Fruit fly (Drosophila melanogaster) whole organism, embryonic: ENCODE measurements around the gene Cep97.

Experiments
- ATbp ChIP-seq: fragments of 200-800 bp; sonication (Bioruptor generic); optimal IDR thresholded peaks from 2 replicates; lab custom pipeline; 2017; ENCODE audit warnings: missing biosample characterization, mild to moderate bottlenecking, missing genetic modification characterization, missing genetic modification reagents
- Bdp1 ChIP-seq: fragments of 200-800 bp; sonication (Bioruptor generic); optimal IDR thresholded peaks from 3 replicates; lab custom pipeline; 2016; ENCODE audit warnings: missing biosample characterization, missing genetic modification characterization
- Bgb ChIP-seq: fragments of 200-800 bp; sonication (Bioruptor generic); IDR thresholded peaks from 2 replicates; pipeline ENCODE4 v1.3.6; 2022; ENCODE audit warnings: missing biosample characterization, missing genetic modification characterization; ENCODE audit not compliant: partially characterized antibody
- Blimp-1 ChIP-seq: fragments of 200-800 bp; sonication (Bioruptor generic); optimal IDR thresholded peaks from 3 replicates; lab custom pipeline; 2018; ENCODE audit warnings: missing biosample characterization, missing genetic modification characterization, mild to moderate bottlenecking, moderate library complexity, missing genetic modification reagents
- CG10979 ChIP-seq: fragments of 200-800 bp; sonication (Bioruptor generic); optimal IDR thresholded peaks from 2 replicates; lab custom pipeline; 2018; ENCODE audit warnings: missing biosample characterization, mild to moderate bottlenecking, missing genetic modification characterization, moderate library complexity
- CG12236 ChIP-seq: fragments of 200-800 bp; sonication (Bioruptor generic); optimal IDR thresholded peaks from 2 replicates; lab custom pipeline; 2016; ENCODE audit warnings: missing biosample characterization, missing genetic modification characterization
- CG12744 ChIP-seq: fragments of 200-800 bp; sonication (Bioruptor generic); optimal IDR thresholded peaks from 2 replicates; lab custom pipeline; 2016; ENCODE audit warnings: missing biosample characterization, missing genetic modification characterization
- CG13287 ChIP-seq: fragments of 200-800 bp; sonication (Bioruptor generic); IDR thresholded peaks from 2 replicates; pipeline ENCODE4 v1.3.6; 2022; ENCODE audit warnings: missing biosample characterization, missing genetic modification characterization; ENCODE audit not compliant: partially characterized antibody
- CG1603 ChIP-seq: fragments of 200-800 bp; sonication (Bioruptor generic); optimal IDR thresholded peaks from 2 replicates; lab custom pipeline; 2019; ENCODE audit warnings: missing biosample characterization, mild to moderate bottlenecking, missing genetic modification characterization, moderate library complexity
- CG17328 ChIP-seq: fragments of 200-800 bp; sonication (Bioruptor generic); IDR thresholded peaks from 2 replicates; pipeline ENCODE4 v1.3.6; 2022; ENCODE audit warnings: missing biosample characterization, missing genetic modification characterization
- CG17612 ChIP-seq: fragments of 200-800 bp; sonication (Bioruptor generic); IDR thresholded peaks from 2 replicates; pipeline ENCODE4 v1.3.6; 2022; ENCODE audit warnings: missing biosample characterization, missing genetic modification characterization
- CG31224 ChIP-seq: fragments of 200-800 bp; sonication (Bioruptor generic); IDR thresholded peaks from 2 replicates; pipeline ENCODE4 v1.3.6; 2022; ENCODE audit warnings: missing biosample characterization, missing genetic modification characterization
- CG31365 ChIP-seq: fragments of 200-800 bp; sonication (Bioruptor generic); optimal IDR thresholded peaks from 2 replicates; lab custom pipeline; 2018; ENCODE audit warnings: missing biosample characterization, mild to moderate bottlenecking, missing genetic modification characterization
- CG3163 ChIP-seq: fragments of 200-800 bp; sonication (Bioruptor generic); optimal IDR thresholded peaks from 3 replicates; lab custom pipeline; 2016; ENCODE audit warnings: missing biosample characterization, missing genetic modification characterization
- CG32767 ChIP-seq: fragments of 200-800 bp; sonication (Bioruptor generic); IDR thresholded peaks from 2 replicates; pipeline ENCODE4 v1.3.6; 2022; ENCODE audit warnings: missing biosample characterization, missing genetic modification characterization
- CG3281 ChIP-seq: fragments of 200-800 bp; sonication (Bioruptor generic); optimal IDR thresholded peaks from 3 replicates; lab custom pipeline; 2017; ENCODE audit warnings: missing biosample characterization, mild to moderate bottlenecking, missing genetic modification characterization
- CG34224 ChIP-seq: fragments of 200-800 bp; sonication (Bioruptor generic); IDR thresholded peaks from 3 replicates; pipeline ENCODE4 v1.3.6; 2022; ENCODE audit warnings: missing biosample characterization, missing genetic modification characterization; ENCODE audit not compliant: partially characterized antibody
- CG34376 ChIP-seq: fragments of 200-800 bp; sonication (Bioruptor generic); optimal IDR thresholded peaks from 2 replicates; lab custom pipeline; 2018; ENCODE audit warnings: missing biosample characterization, mild to moderate bottlenecking, missing genetic modification characterization
- CG4820 ChIP-seq: fragments of 200-800 bp; sonication (Bioruptor generic); optimal IDR thresholded peaks from 3 replicates; lab custom pipeline; 2016; ENCODE audit warnings: missing biosample characterization, missing genetic modification characterization
- CG8765 ChIP-seq: fragments of 200-800 bp; sonication (Bioruptor generic); IDR thresholded peaks from 2 replicates; pipeline ENCODE4 v1.3.6; 2022; ENCODE audit warnings: missing biosample characterization, missing genetic modification characterization
- CG8944 ChIP-seq: fragments of 200-800 bp; sonication (Bioruptor generic); optimal IDR thresholded peaks from 3 replicates; lab custom pipeline; 2016; ENCODE audit warnings: missing biosample characterization, missing genetic modification characterization
- CG9817 ChIP-seq: fragments of 200-800 bp; sonication (Bioruptor generic); optimal IDR thresholded peaks from 2 replicates; lab custom pipeline; 2018; ENCODE audit warnings: missing biosample characterization, mild to moderate bottlenecking, missing genetic modification characterization, moderate library complexity
- CTCF ChIP-seq: fragments of 200-800 bp; sonication (Bioruptor generic); optimal IDR thresholded peaks from 2 replicates; lab custom pipeline; 2017; ENCODE audit warnings: missing biosample characterization, mild to moderate bottlenecking, missing genetic modification characterization, moderate library complexity
- CrebB ChIP-seq: fragments of 200-800 bp; sonication (Bioruptor generic); optimal IDR thresholded peaks from 3 replicates; lab custom pipeline; 2018; ENCODE audit warnings: missing biosample characterization, mild to moderate bottlenecking, missing genetic modification characterization
- Ets97D ChIP-seq: fragments of 200-800 bp; sonication (Bioruptor generic); optimal IDR thresholded peaks from 3 replicates; lab custom pipeline; 2016; ENCODE audit warnings: missing biosample characterization, missing genetic modification characterization
- GATAe ChIP-seq: fragments of 200-800 bp; sonication (Bioruptor generic); conservative IDR thresholded peaks from 2 replicates; pipeline ENCODE4 v1.3.6; 2022; ENCODE audit warnings: missing biosample characterization, missing genetic modification characterization
- Hr78 ChIP-seq, 2 experiments: fragments of 200-800 bp in 1 of 2; fragments of >200 bp in 1 of 2; sonication (Bioruptor generic) in 1 of 2; optimal IDR thresholded peaks; 2 replicates each; lab custom pipeline; 2017 to 2019; ENCODE audit warnings: missing biosample characterization in 2 of 2, missing genetic modification characterization in 2 of 2, mild to moderate bottlenecking in 1 of 2, moderate library complexity in 1 of 2
- Kr ChIP-seq: fragments of 200-800 bp; sonication (Bioruptor generic); optimal IDR thresholded peaks from 2 replicates; lab custom pipeline; 2017; ENCODE audit warnings: missing biosample characterization, mild to moderate bottlenecking, missing genetic modification characterization
- Lim3 ChIP-seq: fragments of 200-800 bp; sonication (Bioruptor generic); IDR thresholded peaks from 2 replicates; pipeline ENCODE4 v1.3.6; 2022; ENCODE audit warnings: missing biosample characterization, missing genetic modification characterization
- Max ChIP-seq: fragments of 200-800 bp; sonication (Bioruptor generic); optimal IDR thresholded peaks from 2 replicates; lab custom pipeline; 2016; ENCODE audit warnings: missing biosample characterization, mild to moderate bottlenecking, missing genetic modification characterization
- Myb ChIP-seq: fragments of 200-800 bp; sonication (Bioruptor generic); optimal IDR thresholded peaks from 2 replicates; lab custom pipeline; 2016; ENCODE audit warnings: missing biosample characterization, missing genetic modification characterization
- Sin3A ChIP-seq: fragments of >200 bp; optimal IDR thresholded peaks from 2 replicates; lab custom pipeline; 2018
- Sry-β ChIP-seq: fragments of 200-800 bp; sonication (Bioruptor generic); optimal IDR thresholded peaks from 2 replicates; lab custom pipeline; 2018; ENCODE audit warnings: missing biosample characterization, mild to moderate bottlenecking, missing genetic modification characterization, moderate library complexity
- Tbp ChIP-seq: fragments of >200 bp; optimal IDR thresholded peaks from 2 replicates; lab custom pipeline; 2018; ENCODE audit warnings: missing biosample characterization, missing genetic modification characterization
- Xbp1 ChIP-seq: fragments of 200-800 bp; sonication (Bioruptor generic); optimal IDR thresholded peaks from 3 replicates; lab custom pipeline; 2016; ENCODE audit warnings: missing biosample characterization, mild to moderate bottlenecking, missing genetic modification characterization
- bsh ChIP-seq, 2 experiments: fragments of 200-800 bp; sonication (Bioruptor generic); optimal IDR thresholded peaks; 2 replicates each; lab custom pipeline; 2017 to 2018; ENCODE audit warnings: mild to moderate bottlenecking in 2 of 2, missing biosample characterization in 2 of 2, missing genetic modification characterization in 2 of 2, moderate library complexity in 1 of 2
- caup ChIP-seq: fragments of 200-800 bp; sonication (Bioruptor generic); optimal IDR thresholded peaks from 3 replicates; lab custom pipeline; 2017; ENCODE audit warnings: missing biosample characterization, mild to moderate bottlenecking, missing genetic modification characterization, moderate library complexity; ENCODE audit not compliant: severe bottlenecking
- danr ChIP-seq: fragments of 200-800 bp; sonication (Bioruptor generic); IDR thresholded peaks from 2 replicates; pipeline ENCODE4 v1.3.6; 2022; ENCODE audit warnings: missing biosample characterization, missing genetic modification characterization
- gsb-n ChIP-seq: fragments of 200-800 bp; sonication (Bioruptor generic); optimal IDR thresholded peaks from 3 replicates; lab custom pipeline; 2018; ENCODE audit warnings: missing biosample characterization, mild to moderate bottlenecking, missing genetic modification characterization
- h ChIP-seq: fragments of >200 bp; optimal IDR thresholded peaks from 2 replicates; lab custom pipeline; 2017
- lilli ChIP-seq: fragments of 200-800 bp; sonication (Bioruptor generic); optimal IDR thresholded peaks from 3 replicates; lab custom pipeline; 2016; ENCODE audit warnings: missing biosample characterization, missing genetic modification characterization
- otp ChIP-seq: fragments of 200-800 bp; sonication (Bioruptor generic); IDR thresholded peaks from 3 replicates; pipeline ENCODE4, ENCODE4 v1.3.6; 2022; ENCODE audit warnings: missing biosample characterization, missing genetic modification characterization
- pho ChIP-seq: fragments of 200-800 bp; sonication (Bioruptor generic); optimal IDR thresholded peaks from 2 replicates; lab custom pipeline; 2016; ENCODE audit warnings: missing biosample characterization, missing genetic modification characterization
- run ChIP-seq: fragments of 200-800 bp; sonication (Bioruptor generic); optimal IDR thresholded peaks from 3 replicates; lab custom pipeline; 2018; ENCODE audit warnings: missing biosample characterization, mild to moderate bottlenecking, missing genetic modification characterization
- slbo ChIP-seq: fragments of 200-800 bp; sonication (Bioruptor generic); IDR thresholded peaks from 2 replicates; pipeline ENCODE4 v1.3.6; 2022; ENCODE audit warnings: missing biosample characterization, missing genetic modification characterization
- slou ChIP-seq: fragments of 200-800 bp; sonication (Bioruptor generic); optimal IDR thresholded peaks from 3 replicates; lab custom pipeline; 2016; ENCODE audit warnings: missing biosample characterization, missing genetic modification characterization
- sna ChIP-seq: fragments of 200-800 bp; sonication (Bioruptor generic); IDR thresholded peaks from 2 replicates; pipeline ENCODE4 v1.3.6; 2022; ENCODE audit warnings: missing biosample characterization, missing genetic modification characterization; ENCODE audit not compliant: partially characterized antibody
- sug ChIP-seq: fragments of 200-800 bp; optimal IDR thresholded peaks from 2 replicates; lab custom pipeline; 2019; ENCODE audit warnings: missing biosample characterization, mild to moderate bottlenecking, missing genetic modification characterization, moderate library complexity
- tap ChIP-seq: fragments of 200-800 bp; optimal IDR thresholded peaks from 3 replicates; lab custom pipeline; 2019; ENCODE audit warnings: missing biosample characterization, mild to moderate bottlenecking, missing genetic modification characterization, moderate library complexity
- tgo ChIP-seq: fragments of 200-800 bp; sonication (Bioruptor generic); IDR thresholded peaks from 3 replicates; pipeline ENCODE4 v1.3.6; 2022; ENCODE audit warnings: missing biosample characterization, missing genetic modification characterization
- tup ChIP-seq: fragments of 200-800 bp; sonication (Bioruptor generic); optimal IDR thresholded peaks from 2 replicates; lab custom pipeline; 2016; ENCODE audit warnings: missing biosample characterization, mild to moderate bottlenecking, missing genetic modification characterization, moderate library complexity
- wdn ChIP-seq: fragments of 200-800 bp; sonication (Bioruptor generic); IDR thresholded peaks from 2 replicates; pipeline ENCODE4 v1.3.6; 2022; ENCODE audit warnings: missing biosample characterization, missing genetic modification characterization

Gene Cep97

dm6 chr2L:3872283-3872682, 4.8 kb downstream of the Cep97 start, which contains the start of gene CG31957 (continued):
- TF ChIP-seq Sin3A (lab: Kevin White, UChicago) (peak; percentile 86), h (lab: Kevin White, UChicago) (no peak), Tbp (GFP tag; lab: Kevin White, UChicago) (no peak), CTCF (peak; percentile 44), CG3281 (GFP tag; lab: Kevin White, UChicago) (no peak), CG12236 (no peak), bsh (GFP tag; optimal IDR thresholded peaks at IDR 0.05; lab: Kevin White, UChicago) (peak in 1 of 2 experiments; percentile 21), Blimp-1 (no peak), lilli (GFP tag; lab: Kevin White, UChicago) (peak; percentile 75), CG17328 (GFP tag; lab: Robert Waterston, UW) (no peak; the same call in none of the 2 replicates), CG12744 (GFP tag; lab: Kevin White, UChicago) (no peak), Myb (peak; percentile 90), danr (GFP tag; lab: Robert Waterston, UW) (no peak), sug (tag; lab: Kevin White, UChicago) (no peak), Lim3 (no peak), CG8944 (GFP tag; lab: Kevin White, UChicago) (peak; percentile 62), GATAe (GFP tag; lab: Robert Waterston, UW) (no peak), Bdp1 (peak; percentile 34), CG13287 (peak; percentile 91), Max (peak; percentile 35), CG32767 (GFP tag; lab: Robert Waterston, UW) (no peak), slou (GFP tag; lab: Kevin White, UChicago) (peak; percentile 41), CG3163 (peak; percentile 54), slbo (peak; percentile 89), Hr78 (GFP tag; optimal IDR thresholded peaks at IDR 0.05; lab: Kevin White, UChicago) (no peak), CG9817 (tag; lab: Kevin White, UChicago) (peak; percentile 36), run (no peak), CrebB (tag; lab: Kevin White, UChicago) (peak; percentile 50), CG34224 (GFP tag; lab: Robert Waterston, UW) (peak; percentile 95), tup (GFP tag; lab: Kevin White, UChicago) (no peak), wdn (peak; percentile 51), Xbp1 (peak; percentile 62), CG17612 (GFP tag; lab: Robert Waterston, UW) (0 out of 2 replicates have a peak, but pooled peaks have one; percentile 13), ATbp (GFP tag; lab: Kevin White, UChicago) (no peak), CG34376 (GFP tag; lab: Kevin White, UChicago) (no peak), Sry-β (GFP tag; lab: Kevin White, UChicago) (no peak), CG31365 (tag; lab: Kevin White, UChicago) (peak; percentile 16), Kr (no peak), CG8765 (GFP tag; lab: Robert Waterston, UW) (peak; percentile 12; the same call in 1 of the 2 replicates), otp (GFP tag; lab: Robert Waterston, UW) (no peak), CG4820 (GFP tag; lab: Kevin White, UChicago) (no peak), pho (GFP tag; lab: Kevin White, UChicago) (peak; percentile 79), CG10979 (no peak), sna (GFP tag; lab: Robert Waterston, UW) (peak; percentile 85), gsb-n (no peak), caup (GFP tag; lab: Kevin White, UChicago) (peak; percentile 3), tap (tag; lab: Kevin White, UChicago) (no peak), CG1603 (peak; percentile 87), tgo (GFP tag; lab: Robert Waterston, UW) (peak; percentile 36; the same call in 2 of the 3 replicates), CG31224 (GFP tag; lab: Robert Waterston, UW) (no peak), Bgb (GFP tag; lab: Robert Waterston, UW) (peak; percentile 94), Ets97D (GFP tag; lab: Kevin White, UChicago) (peak; percentile 78)
